Worm (Caenorhabditis elegans) whole organism, early embryonic: ENCODE measurements around the gene dos-2.

Experiments
- F13C5.2 ChIP-seq: sonication (generic microtip); optimal IDR thresholded peaks from 2 replicates; lab custom pipeline; 2017; ENCODE audit warnings: mild to moderate bottlenecking, missing genetic modification characterization, inconsistent platforms, missing compliant biosample characterization
- ama-1 ChIP-seq: fragments of 150-350 bp; optimal IDR thresholded peaks from 2 replicates; lab custom pipeline; 2014
- ceh-36 ChIP-seq: sonication (generic microtip); optimal IDR thresholded peaks from 2 replicates; lab custom pipeline; 2016; ENCODE audit warnings: missing genetic modification characterization, inconsistent platforms, missing compliant biosample characterization
- flt-1 ChIP-seq: fragments of 200-800 bp; sonication (Bioruptor generic); IDR thresholded peaks from 2 replicates; pipeline ENCODE4 v1.3.6; 2022; ENCODE audit warnings: missing genetic modification characterization, missing compliant biosample characterization

ce11 chrII:3989627-3990367, 13.8 kb downstream of the dos-2 start, which contains the start of gene Y14H12A.2:
- TF ChIP-seq ama-1 (lab: Kevin White, UChicago) (no peak), ceh-36 (tag; lab: Kevin White, UChicago) (no peak), flt-1 (GFP tag; lab: Robert Waterston, UW) (no peak), F13C5.2 (tag; lab: Kevin White, UChicago) (no peak)
